Fruit fly (Drosophila melanogaster) whole organism, embryonic: Measurements from ENCODE around the gene gig.

Experiments
- ATbp ChIP-seq: fragments of 200-800 bp; sonication (Bioruptor generic); optimal IDR thresholded peaks from 2 replicates; lab custom pipeline; 2017; ENCODE audit warnings: missing biosample characterization, mild to moderate bottlenecking, missing genetic modification characterization, missing genetic modification reagents
- CG10654 ChIP-seq: fragments of 200-800 bp; sonication (Bioruptor generic); optimal IDR thresholded peaks from 2 replicates; lab custom pipeline; 2016; ENCODE audit warnings: missing biosample characterization, missing genetic modification characterization
- CG13123 ChIP-seq: fragments of 200-800 bp; sonication (Bioruptor generic); optimal IDR thresholded peaks from 2 replicates; lab custom pipeline; 2016; ENCODE audit warnings: missing biosample characterization, missing genetic modification characterization
- CG13287 ChIP-seq: fragments of 200-800 bp; sonication (Bioruptor generic); IDR thresholded peaks from 2 replicates; pipeline ENCODE4 v1.3.6; 2022; ENCODE audit warnings: missing biosample characterization, missing genetic modification characterization; ENCODE audit not compliant: partially characterized antibody
- CG13296 ChIP-seq: fragments of 200-800 bp; sonication (Bioruptor generic); optimal IDR thresholded peaks from 3 replicates; lab custom pipeline; 2018; ENCODE audit warnings: missing biosample characterization, mild to moderate bottlenecking, missing genetic modification characterization
- CG15514 ChIP-seq: fragments of 200-800 bp; sonication (Bioruptor generic); optimal IDR thresholded peaks from 3 replicates; lab custom pipeline; 2017; ENCODE audit warnings: missing biosample characterization, missing genetic modification characterization, mild to moderate bottlenecking, moderate library complexity, missing genetic modification reagents
- CG17385 ChIP-seq: fragments of 200-800 bp; sonication (Bioruptor generic); optimal IDR thresholded peaks from 3 replicates; lab custom pipeline; 2018; ENCODE audit warnings: missing biosample characterization, mild to moderate bottlenecking, missing genetic modification characterization
- CG17912 ChIP-seq: fragments of 200-800 bp; sonication (Bioruptor generic); optimal IDR thresholded peaks from 2 replicates; lab custom pipeline; 2018; ENCODE audit warnings: missing biosample characterization, mild to moderate bottlenecking, missing genetic modification characterization
- CG18764 ChIP-seq: fragments of 200-800 bp; sonication (Bioruptor generic); optimal IDR thresholded peaks from 3 replicates; lab custom pipeline; 2016; ENCODE audit warnings: missing biosample characterization, missing genetic modification characterization
- CG34224 ChIP-seq: fragments of 200-800 bp; sonication (Bioruptor generic); IDR thresholded peaks from 3 replicates; pipeline ENCODE4 v1.3.6; 2022; ENCODE audit warnings: missing biosample characterization, missing genetic modification characterization; ENCODE audit not compliant: partially characterized antibody
- CG7839 ChIP-seq: fragments of 200-800 bp; sonication (Bioruptor generic); optimal IDR thresholded peaks from 3 replicates; lab custom pipeline; 2018; ENCODE audit warnings: missing biosample characterization, mild to moderate bottlenecking, missing genetic modification characterization, moderate library complexity
- CG8281 ChIP-seq: fragments of 200-800 bp; sonication (Bioruptor generic); optimal IDR thresholded peaks from 2 replicates; lab custom pipeline; 2018; ENCODE audit warnings: missing biosample characterization, mild to moderate bottlenecking, missing genetic modification characterization, moderate library complexity
- CG9609 ChIP-seq: fragments of 200-800 bp; sonication (Bioruptor generic); optimal IDR thresholded peaks from 3 replicates; lab custom pipeline; 2016; ENCODE audit warnings: missing biosample characterization, missing genetic modification characterization
- CG9797 ChIP-seq: fragments of 200-800 bp; sonication (Bioruptor generic); optimal IDR thresholded peaks from 3 replicates; lab custom pipeline; 2018; ENCODE audit warnings: missing biosample characterization, mild to moderate bottlenecking, missing genetic modification characterization
- CHES-1-like ChIP-seq: fragments of 200-800 bp; sonication (Bioruptor generic); optimal IDR thresholded peaks from 2 replicates; lab custom pipeline; 2016; ENCODE audit warnings: missing biosample characterization, missing genetic modification characterization
- Dbx ChIP-seq: fragments of 200-800 bp; sonication (Bioruptor generic); IDR thresholded peaks from 3 replicates; pipeline ENCODE4 v1.3.6; 2022; ENCODE audit warnings: missing biosample characterization, missing genetic modification characterization
- Dll ChIP-seq: fragments of 200-800 bp; sonication (Bioruptor generic); IDR thresholded peaks from 4 replicates; pipeline ENCODE4 v1.3.6; 2022; ENCODE audit warnings: missing biosample characterization, missing genetic modification characterization; ENCODE audit not compliant: partially characterized antibody
- Dp ChIP-seq: fragments of 200-800 bp; sonication (Bioruptor generic); optimal IDR thresholded peaks from 2 replicates; lab custom pipeline; 2018; ENCODE audit warnings: missing biosample characterization, mild to moderate bottlenecking, missing genetic modification characterization, moderate library complexity
- E2f2 ChIP-seq: fragments of 200-800 bp; sonication (Bioruptor generic); IDR thresholded peaks from 2 replicates; pipeline ENCODE4 v1.3.6; 2022; ENCODE audit warnings: missing biosample characterization, missing genetic modification characterization
- Ets97D ChIP-seq: fragments of 200-800 bp; sonication (Bioruptor generic); optimal IDR thresholded peaks from 3 replicates; lab custom pipeline; 2016; ENCODE audit warnings: missing biosample characterization, missing genetic modification characterization
- MBD-R2 ChIP-seq: fragments of 200-800 bp; sonication (Bioruptor generic); IDR thresholded peaks from 2 replicates; pipeline ENCODE4 v1.3.6; 2022; ENCODE audit warnings: missing biosample characterization, missing genetic modification characterization
- MESR4 ChIP-seq: fragments of 200-800 bp; sonication (Bioruptor generic); optimal IDR thresholded peaks from 2 replicates; lab custom pipeline; 2018; ENCODE audit warnings: missing biosample characterization, mild to moderate bottlenecking, missing genetic modification characterization, moderate library complexity
- Med ChIP-seq: fragments of 200-800 bp; sonication (Bioruptor generic); peaks from one replicate; lab custom pipeline; 2016; ENCODE audit warnings: missing biosample characterization, missing genetic modification characterization, mild to moderate bottlenecking, inconsistent platforms, moderate library complexity
- NFAT ChIP-seq: fragments of 200-800 bp; sonication (Bioruptor generic); IDR thresholded peaks from 2 replicates; pipeline ENCODE4 v1.3.6; 2022; ENCODE audit warnings: missing biosample characterization, missing genetic modification characterization
- Nf-YA ChIP-seq: fragments of 200-800 bp; sonication (Bioruptor generic); IDR thresholded peaks from 2 replicates; pipeline ENCODE4 v1.3.6; 2022; ENCODE audit warnings: missing biosample characterization, missing genetic modification characterization
- Oaz ChIP-seq: fragments of 200-800 bp; sonication (Bioruptor generic); IDR thresholded peaks from 2 replicates; pipeline ENCODE4 v1.3.6; 2022; ENCODE audit warnings: missing biosample characterization, missing genetic modification characterization
- Opbp ChIP-seq: fragments of 200-800 bp; sonication (Bioruptor generic); IDR thresholded peaks from 3 replicates; pipeline ENCODE4 v1.3.6; 2022; ENCODE audit warnings: missing biosample characterization, missing genetic modification characterization; ENCODE audit not compliant: partially characterized antibody
- Sin3A ChIP-seq: fragments of >200 bp; optimal IDR thresholded peaks from 2 replicates; lab custom pipeline; 2018
- aop ChIP-seq: fragments of 200-800 bp; sonication (Bioruptor generic); IDR thresholded peaks from 2 replicates; pipeline ENCODE4 v1.3.6; 2022; ENCODE audit warnings: missing biosample characterization, missing genetic modification characterization
- bbx ChIP-seq: fragments of 200-800 bp; sonication (Bioruptor generic); IDR thresholded peaks from 2 replicates; pipeline ENCODE4 v1.3.6; 2022; ENCODE audit warnings: missing biosample characterization, missing genetic modification characterization; ENCODE audit not compliant: partially characterized antibody
- bcd ChIP-seq: fragments of 200-800 bp; sonication (Bioruptor generic); optimal IDR thresholded peaks from 2 replicates; lab custom pipeline; 2017; ENCODE audit warnings: missing biosample characterization, mild to moderate bottlenecking, missing genetic modification characterization
- crp ChIP-seq, 2 experiments: fragments of 200-800 bp; sonication (Bioruptor generic); optimal IDR thresholded peaks; 2 replicates in 1 of 2; 3 replicates in 1 of 2; lab custom pipeline; 2017; ENCODE audit warnings: missing biosample characterization in 2 of 2, missing genetic modification characterization in 2 of 2, mild to moderate bottlenecking in 1 of 2, moderate library complexity in 1 of 2
- eve ChIP-seq, 2 experiments: fragments of >200 bp; optimal IDR thresholded peaks; 2 replicates each; lab custom pipeline; 2017; ENCODE audit warnings: missing biosample characterization in 2 of 2, missing genetic modification characterization in 2 of 2
- gfzf ChIP-seq: fragments of 200-800 bp; sonication (Bioruptor generic); optimal IDR thresholded peaks from 2 replicates; lab custom pipeline; 2016; ENCODE audit warnings: missing biosample characterization, mild to moderate bottlenecking, missing genetic modification characterization, moderate library complexity
- kah ChIP-seq: fragments of 200-800 bp; sonication (Bioruptor generic); optimal IDR thresholded peaks from 2 replicates; lab custom pipeline; 2018; ENCODE audit warnings: missing biosample characterization, mild to moderate bottlenecking, missing genetic modification characterization
- nerfin-1 ChIP-seq: fragments of 200-800 bp; sonication (Bioruptor generic); optimal IDR thresholded peaks from 3 replicates; lab custom pipeline; 2019; ENCODE audit warnings: missing biosample characterization, mild to moderate bottlenecking, missing genetic modification characterization, moderate library complexity
- p53 ChIP-seq: fragments of 200-800 bp; sonication (Bioruptor generic); optimal IDR thresholded peaks from 2 replicates; lab custom pipeline; 2016; ENCODE audit warnings: missing biosample characterization, missing genetic modification characterization
- pzg ChIP-seq: fragments of 200-800 bp; sonication (Bioruptor generic); optimal IDR thresholded peaks from 3 replicates; lab custom pipeline; 2018; ENCODE audit warnings: missing biosample characterization, mild to moderate bottlenecking, missing genetic modification characterization, moderate library complexity
- sens-2 ChIP-seq: fragments of 200-800 bp; sonication (Bioruptor generic); IDR thresholded peaks from 2 replicates; pipeline ENCODE4 v1.3.6; 2022; ENCODE audit warnings: missing biosample characterization, missing genetic modification characterization
- so ChIP-seq: fragments of 200-800 bp; sonication (Bioruptor generic); IDR thresholded peaks from 3 replicates; pipeline ENCODE4 v1.3.6; 2022; ENCODE audit warnings: missing biosample characterization, missing genetic modification characterization
- tll ChIP-seq, 2 experiments: fragments of 200-800 bp in 1 of 2; fragments of >200 bp in 1 of 2; sonication (Bioruptor generic) in 1 of 2; optimal IDR thresholded peaks; 2 replicates each; lab custom pipeline; 2017 to 2019; ENCODE audit warnings: missing biosample characterization in 2 of 2, missing genetic modification characterization in 2 of 2, mild to moderate bottlenecking in 1 of 2, moderate library complexity in 1 of 2
- tna ChIP-seq: fragments of 200-800 bp; sonication (Bioruptor generic); IDR thresholded peaks from 2 replicates; pipeline ENCODE4 v1.3.6; 2022; ENCODE audit warnings: missing biosample characterization, missing genetic modification characterization; ENCODE audit not compliant: partially characterized antibody
- zf30C ChIP-seq: fragments of 200-800 bp; sonication (Bioruptor generic); optimal IDR thresholded peaks from 3 replicates; lab custom pipeline; 2018; ENCODE audit warnings: missing biosample characterization, mild to moderate bottlenecking, missing genetic modification characterization

The gig gene

dm6 chr3L:20129032-20129431 lies at the start of gene gig:
TSS of gene gig (plus strand) at chr3L:20129181.
- TF ChIP-seq sens-2 (GFP tag; lab: Robert Waterston, UW) (no peak), zf30C (GFP tag; lab: Kevin White, UChicago) (peak; percentile 70), ATbp (GFP tag; lab: Kevin White, UChicago) (no peak), CG13287 (peak; percentile 19; the same call in 1 of the 2 replicates), CG8281 (no peak), Opbp (GFP tag; lab: Robert Waterston, UW) (0 out of 3 replicates have a peak, but pooled peaks have one; percentile 5), Sin3A (lab: Kevin White, UChicago) (peak; percentile 7), MESR4 (GFP tag; lab: Kevin White, UChicago) (peak; percentile 63), tna (no peak), eve (GFP tag; optimal IDR thresholded peaks at IDR 0.05; lab: Kevin White, UChicago) (no peak), gfzf (GFP tag; lab: Kevin White, UChicago) (peak; percentile 69), crp (GFP tag; optimal IDR thresholded peaks at IDR 0.05; lab: Kevin White, UChicago) (peak; percentile 16 to 89), aop (GFP tag; lab: Robert Waterston, UW) (no peak), E2f2 (GFP tag; lab: Robert Waterston, UW) (peak; percentile 91), NFAT (GFP tag; lab: Robert Waterston, UW) (no peak), nerfin-1 (tag; lab: Kevin White, UChicago) (no peak), tll (GFP tag; optimal IDR thresholded peaks at IDR 0.05; lab: Kevin White, UChicago) (peak in 1 of 2 experiments; percentile 66), Dp (peak; percentile 81), bcd (no peak), Med (peak; percentile 54), Oaz (GFP tag; lab: Robert Waterston, UW) (no peak), CG15514 (GFP tag; lab: Kevin White, UChicago) (peak; percentile 70), CG9797 (GFP tag; lab: Kevin White, UChicago) (peak; percentile 57), CG17385 (GFP tag; lab: Kevin White, UChicago) (no peak), CG9609 (GFP tag; lab: Kevin White, UChicago) (no peak), Nf-YA (GFP tag; lab: Robert Waterston, UW) (no peak), p53 (no peak), CG17912 (no peak), CG34224 (GFP tag; lab: Robert Waterston, UW) (0 out of 3 replicates have a peak, but pooled peaks have one; percentile 30), CG13123 (GFP tag; lab: Kevin White, UChicago) (no peak), kah (no peak), Ets97D (GFP tag; lab: Kevin White, UChicago) (peak; percentile 33), Dll (GFP tag; lab: Robert Waterston, UW) (0 out of 4 replicates have a peak, but pooled peaks have one; percentile 31), CG13296 (GFP tag; lab: Kevin White, UChicago) (no peak), so (GFP tag; lab: Robert Waterston, UW) (no peak), Dbx (no peak), bbx (GFP tag; lab: Robert Waterston, UW) (peak; percentile 45), CHES-1-like (GFP tag; lab: Kevin White, UChicago) (no peak), MBD-R2 (GFP tag; lab: Robert Waterston, UW) (peak; percentile 91), CG18764 (GFP tag; lab: Kevin White, UChicago) (no peak), CG10654 (GFP tag; lab: Kevin White, UChicago) (no peak), pzg (GFP tag; lab: Kevin White, UChicago) (peak; percentile 41), CG7839 (no peak)
